Worm (Caenorhabditis elegans) whole organism, mixed stage, embryonic: Measurements from ENCODE around the gene C10A4.4.

Experiments
- bed-3 ChIP-seq: fragments of 200-800 bp; sonication (Bioruptor generic); optimal IDR thresholded peaks from 3 replicates; lab custom pipeline; 2018; ENCODE audit warnings: mild to moderate bottlenecking, missing genetic modification characterization, moderate library complexity, missing compliant biosample characterization
- ces-1 ChIP-seq: fragments of 150-350 bp; optimal IDR thresholded peaks from 2 replicates; lab custom pipeline; 2014; ENCODE audit warnings: missing biosample characterization, missing genetic modification reagents, missing genetic modification characterization
- elt-3 ChIP-seq: fragments of 150-350 bp; optimal IDR thresholded peaks from 2 replicates; lab custom pipeline; 2014; ENCODE audit warnings: missing biosample characterization, missing genetic modification characterization
- lsy-2 ChIP-seq: fragments of 150-350 bp; optimal IDR thresholded peaks from 2 replicates; lab custom pipeline; 2014; ENCODE audit warnings: missing biosample characterization, missing genetic modification characterization
- nhr-12 ChIP-seq: fragments of 150-350 bp; optimal IDR thresholded peaks from 2 replicates; lab custom pipeline; 2014; ENCODE audit warnings: missing biosample characterization, missing genetic modification characterization
- sem-2 ChIP-seq: fragments of 200-800 bp; sonication (Bioruptor generic); optimal IDR thresholded peaks from 2 replicates; lab custom pipeline; 2018; ENCODE audit warnings: mild to moderate bottlenecking, missing genetic modification characterization, missing compliant biosample characterization
- unc-62 ChIP-seq: fragments of 150-350 bp; optimal IDR thresholded peaks from 2 replicates; lab custom pipeline; 2014; ENCODE audit warnings: missing biosample characterization, missing genetic modification reagents, missing genetic modification characterization

DNA sequence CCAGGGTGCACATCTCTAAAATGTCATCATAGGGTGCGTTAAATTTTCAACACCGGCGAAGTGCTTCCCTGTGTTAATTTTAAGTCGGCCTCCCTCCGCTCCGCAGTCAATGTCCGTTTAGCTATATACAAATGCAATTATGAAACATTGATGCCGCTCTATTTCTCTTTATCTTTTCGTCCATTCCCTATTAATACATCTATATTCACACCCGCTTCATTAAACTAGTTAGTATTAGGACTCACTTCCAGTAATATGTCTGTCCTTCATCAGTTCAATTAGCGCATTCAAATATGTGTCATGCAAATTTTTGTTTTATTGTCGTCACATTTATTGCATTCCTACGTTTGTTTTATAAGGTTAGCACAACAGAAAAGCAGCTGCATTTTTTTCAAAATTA, 28.9 kb upstream of the C10A4.4 start:
- TF ChIP-seq nhr-12 (tag; lab: Kevin White, UChicago) (no peak), unc-62 (no peak), ces-1 (GFP tag; lab: Kevin White, UChicago) (peak; percentile 63), elt-3 (no peak), lsy-2 (tag; lab: Kevin White, UChicago) (no peak), sem-2 (GFP tag; lab: Kevin White, UChicago) (no peak), bed-3 (GFP tag; lab: Kevin White, UChicago) (no peak)
